Worm (Caenorhabditis elegans) whole organism, early embryonic: Measurements from ENCODE around the gene K08D12.4.
A peak's percentile ranks its signal among the peaks of the same experiment; 100 is the strongest.

ENCODE experiments used
- B0310.2 ChIP-seq: sonication (generic microtip); optimal IDR thresholded peaks from 2 replicates; lab custom pipeline; 2016; ENCODE audit warnings: mild to moderate bottlenecking, missing genetic modification characterization, missing compliant biosample characterization
- F13C5.2 ChIP-seq: sonication (generic microtip); optimal IDR thresholded peaks from 2 replicates; lab custom pipeline; 2017; ENCODE audit warnings: mild to moderate bottlenecking, missing genetic modification characterization, inconsistent platforms, missing compliant biosample characterization
- aly-1 ChIP-seq: sonication (generic microtip); optimal IDR thresholded peaks from 2 replicates; lab custom pipeline; 2016; ENCODE audit warnings: missing genetic modification characterization, missing compliant biosample characterization
- ama-1 ChIP-seq: fragments of 150-350 bp; optimal IDR thresholded peaks from 2 replicates; lab custom pipeline; 2014
- ceh-13 ChIP-seq: fragments of 200-800 bp; sonication (Bioruptor generic); optimal IDR thresholded peaks from 2 replicates; lab custom pipeline; 2018; ENCODE audit warnings: mild to moderate bottlenecking, missing genetic modification characterization, missing compliant biosample characterization
- ceh-36 ChIP-seq: sonication (generic microtip); optimal IDR thresholded peaks from 2 replicates; lab custom pipeline; 2016; ENCODE audit warnings: missing genetic modification characterization, inconsistent platforms, missing compliant biosample characterization
- ets-7 ChIP-seq: sonication (generic microtip); optimal IDR thresholded peaks from 2 replicates; lab custom pipeline; 2016; ENCODE audit warnings: missing genotype, missing genetic modification characterization, missing compliant biosample characterization
- flt-1 ChIP-seq: fragments of 200-800 bp; sonication (Bioruptor generic); IDR thresholded peaks from 2 replicates; pipeline ENCODE4 v1.3.6; 2022; ENCODE audit warnings: missing genetic modification characterization, missing compliant biosample characterization
- hmbx-1 ChIP-seq: sonication (generic microtip); optimal IDR thresholded peaks from 2 replicates; lab custom pipeline; 2016; ENCODE audit warnings: mild to moderate bottlenecking, missing genetic modification characterization, missing compliant biosample characterization
- hmg-4 ChIP-seq: fragments of 200-800 bp; sonication (Bioruptor generic); optimal IDR thresholded peaks from 2 replicates; lab custom pipeline; 2018; ENCODE audit warnings: mild to moderate bottlenecking, missing genetic modification characterization, missing compliant biosample characterization
- hnd-1 ChIP-seq: sonication (generic microtip); optimal IDR thresholded peaks from 2 replicates; lab custom pipeline; 2016; ENCODE audit warnings: missing genetic modification characterization, missing compliant biosample characterization
- pes-1 ChIP-seq: fragments of 200-800 bp; sonication (Bioruptor generic); IDR thresholded peaks from 2 replicates; pipeline ENCODE4 v1.3.6; 2022; ENCODE audit warnings: missing genetic modification reagents, missing genetic modification characterization, missing compliant biosample characterization
- scrt-1 ChIP-seq: fragments of 200-800 bp; sonication (Bioruptor generic); IDR thresholded peaks from 2 replicates; pipeline ENCODE4 v1.3.6; 2022; ENCODE audit warnings: missing genetic modification characterization, missing compliant biosample characterization
- sea-1 ChIP-seq: fragments of 200-800 bp; sonication (Bioruptor generic); conservative IDR thresholded peaks from 2 replicates; pipeline ENCODE4 v1.3.6; 2022; ENCODE audit warnings: missing genetic modification characterization, missing compliant biosample characterization
- tbx-11 ChIP-seq: fragments of 200-800 bp; sonication (Bioruptor generic); IDR thresholded peaks from 2 replicates; pipeline ENCODE4 v1.3.6; 2022; ENCODE audit warnings: missing genetic modification characterization, missing compliant biosample characterization
- tbx-37 ChIP-seq: fragments of 200-800 bp; sonication (Bioruptor generic); conservative IDR thresholded peaks from 2 replicates; pipeline ENCODE4 v1.3.6; 2022; ENCODE audit warnings: missing genetic modification reagents, missing genetic modification characterization, missing compliant biosample characterization
- tra-4 ChIP-seq: sonication (generic microtip); optimal IDR thresholded peaks from 2 replicates; lab custom pipeline; 2017; ENCODE audit warnings: missing genetic modification characterization, missing compliant biosample characterization

The K08D12.4 gene

ce11 chrIV:1720474-1720873 is 13.4 kb downstream of the K08D12.4 start, which contains the start of gene epic-2:
TSS of gene epic-2 (plus strand) at chrIV:1720790.
- no peak for TF ChIP-seq ceh-36
- no peak for TF ChIP-seq tbx-11 (GFP tag; lab: Robert Waterston, UW)
- no peak for TF ChIP-seq ets-7 (tag; lab: Kevin White, UChicago)
- TF ChIP-seq hmbx-1 (tag; lab: Kevin White, UChicago), result no peak
- no peak for TF ChIP-seq hnd-1 (tag; lab: Kevin White, UChicago)
- no peak for TF ChIP-seq ceh-13 (GFP tag; lab: Kevin White, UChicago)
- TF ChIP-seq hmg-4 (GFP tag; lab: Kevin White, UChicago), result no peak
- no peak for TF ChIP-seq B0310.2 (tag; lab: Kevin White, UChicago)
- no peak for TF ChIP-seq scrt-1 (GFP tag; lab: Robert Waterston, UW)
- TF ChIP-seq tra-4 (tag; lab: Kevin White, UChicago), result no peak
- TF ChIP-seq aly-1 (tag; lab: Kevin White, UChicago), result no peak
- no peak for TF ChIP-seq ama-1 (lab: Kevin White, UChicago)
- no peak for TF ChIP-seq F13C5.2 (tag; lab: Kevin White, UChicago)
- no peak for TF ChIP-seq flt-1
- TF ChIP-seq sea-1 (GFP tag; lab: Robert Waterston, UW), result no peak
- no peak for TF ChIP-seq tbx-37

ce11 chrIV:1721610-1722009 is 14.5 kb downstream of the K08D12.4 start:
- no peak for TF ChIP-seq ama-1 (lab: Kevin White, UChicago)
- no peak for TF ChIP-seq F13C5.2 (tag; lab: Kevin White, UChicago)
- TF ChIP-seq tbx-11 (GFP tag; lab: Robert Waterston, UW), result no peak
- TF ChIP-seq flt-1, result peak; percentile 43; the same call in 1 of the 2 replicates

- TF ChIP-seq pes-1 (GFP tag; lab: Robert Waterston, UW), result peak; percentile 48; the same call in 1 of the 2 replicates
Observed at ce11 chrIV:1722463-1722862, 15.4 kb downstream of the K08D12.4 start.

ce11 chrIV:1722953-1723352 is 15.9 kb downstream of the K08D12.4 start:
- no peak for TF ChIP-seq hmg-4 (GFP tag; lab: Kevin White, UChicago)
- TF ChIP-seq B0310.2 (tag; lab: Kevin White, UChicago), result no peak
- TF ChIP-seq ama-1 (lab: Kevin White, UChicago), result no peak
- TF ChIP-seq tbx-11 (GFP tag; lab: Robert Waterston, UW), result no peak
- no peak for TF ChIP-seq flt-1
- no peak for TF ChIP-seq pes-1 (GFP tag; lab: Robert Waterston, UW)
- TF ChIP-seq tra-4 (tag; lab: Kevin White, UChicago), result no peak
- no peak for TF ChIP-seq aly-1 (tag; lab: Kevin White, UChicago)
- no peak for TF ChIP-seq tbx-37
- no peak for TF ChIP-seq F13C5.2 (tag; lab: Kevin White, UChicago)
- no peak for TF ChIP-seq scrt-1 (GFP tag; lab: Robert Waterston, UW)
- TF ChIP-seq hmbx-1 (tag; lab: Kevin White, UChicago), result no peak
- no peak for TF ChIP-seq hnd-1 (tag; lab: Kevin White, UChicago)
- TF ChIP-seq ceh-13 (GFP tag; lab: Kevin White, UChicago), result no peak
- TF ChIP-seq ceh-36, result no peak
- TF ChIP-seq ets-7 (tag; lab: Kevin White, UChicago), result no peak
- TF ChIP-seq sea-1 (GFP tag; lab: Robert Waterston, UW), result no peak

- TF ChIP-seq flt-1 (no peak), hmg-4 (GFP tag; lab: Kevin White, UChicago) (no peak), hmbx-1 (tag; lab: Kevin White, UChicago) (no peak), F13C5.2 (tag; lab: Kevin White, UChicago) (no peak), aly-1 (tag; lab: Kevin White, UChicago) (no peak), scrt-1 (GFP tag; lab: Robert Waterston, UW) (no peak), B0310.2 (tag; lab: Kevin White, UChicago) (no peak), ceh-36 (no peak), tbx-37 (no peak), ceh-13 (GFP tag; lab: Kevin White, UChicago) (no peak), ama-1 (lab: Kevin White, UChicago) (no peak), sea-1 (GFP tag; lab: Robert Waterston, UW) (no peak), tra-4 (tag; lab: Kevin White, UChicago) (no peak), tbx-11 (GFP tag; lab: Robert Waterston, UW) (no peak)
Observed at ce11 chrIV:1724283-1724682, 17.2 kb downstream of the K08D12.4 start, which contains the start of gene epic-3. TSS of gene epic-3 (minus strand) at chrIV:1724383.

- TF ChIP-seq ceh-36 (no peak), B0310.2 (tag; lab: Kevin White, UChicago) (no peak)
Observed at ce11 chrIV:1725888-1726287, 18.8 kb downstream of the K08D12.4 start, which contains the start of gene K08D12.8. TSS of gene K08D12.8 (plus strand) at chrIV:1726188.

- no peak for TF ChIP-seq sea-1 (GFP tag; lab: Robert Waterston, UW)
- TF ChIP-seq ama-1 (lab: Kevin White, UChicago), result no peak
- TF ChIP-seq tbx-37, result no peak
- no peak for TF ChIP-seq hnd-1 (tag; lab: Kevin White, UChicago)
- no peak for TF ChIP-seq ets-7 (tag; lab: Kevin White, UChicago)
Observed at ce11 chrIV:1727538-1728072, 20.5 kb downstream of the K08D12.4 start.

ce11 chrIV:1738324-1738730 is 31.2 kb downstream of the K08D12.4 start:
- TF ChIP-seq tbx-11 (GFP tag; lab: Robert Waterston, UW) (no peak), F13C5.2 (tag; lab: Kevin White, UChicago) (peak; percentile 27), hmg-4 (GFP tag; lab: Kevin White, UChicago) (peak; percentile 28)
